Fruit fly (Drosophila melanogaster): ENCODE data around the gene Jon99Cii.

The Jon99Cii gene

dm6 chr3R:29894393-29894792 is 30.0 kb downstream of the Jon99Cii start (continued):
- TF ChIP-seq sob (GFP tag; IDR thresholded peaks at IDR 0.05) (peak; percentile 60), esg (GFP tag; conservative IDR thresholded peaks at IDR 0.05) (peak; percentile 35; the same call in 1 of the 2 replicates), CG7963 (GFP tag; IDR thresholded peaks at IDR 0.05; ENCODE audit: partially characterized antibody) (no peak), Nf-YC (tag; optimal IDR thresholded peaks at IDR 0.05) (peak; percentile 64), CG3281 (GFP tag; optimal IDR thresholded peaks at IDR 0.05) (peak; percentile 77), CG31441 (GFP tag; IDR thresholded peaks at IDR 0.05) (peak; percentile 76), schlank (tag; optimal IDR thresholded peaks at IDR 0.05) (peak; percentile 18), Dip2 (GFP tag; IDR thresholded peaks at IDR 0.05) (no peak), trh (GFP tag; optimal IDR thresholded peaks at IDR 0.05) (no peak), salm (tag; optimal IDR thresholded peaks at IDR 0.05) (peak; percentile 48), CG13894 (tag; optimal IDR thresholded peaks at IDR 0.05) (no peak), pnt (GFP tag; optimal IDR thresholded peaks at IDR 0.05) (peak; percentile 32), toy (GFP tag; IDR thresholded peaks at IDR 0.05) (0 out of 2 replicates have a peak, but pooled peaks have one; percentile 30), Atf3 (GFP tag; optimal IDR thresholded peaks at IDR 0.05) (no peak), H15 (GFP tag; IDR thresholded peaks at IDR 0.05) (peak; percentile 5; the same call in 1 of the 3 replicates), bowl (GFP tag; IDR thresholded peaks at IDR 0.05) (no peak), CG5180 (GFP tag; optimal IDR thresholded peaks at IDR 0.05) (peak; percentile 55), HmgZ (tag; optimal IDR thresholded peaks at IDR 0.05) (peak; percentile 23), CG16779 (GFP tag; IDR thresholded peaks at IDR 0.05) (no peak), B-H2 (GFP tag; optimal IDR thresholded peaks at IDR 0.05) (no peak), CG7357 (GFP tag; IDR thresholded peaks at IDR 0.05) (peak; percentile 65; the same call in 2 of the 3 replicates), TFAM (GFP tag; optimal IDR thresholded peaks at IDR 0.05) (no peak), YL-1 (GFP tag; optimal IDR thresholded peaks at IDR 0.05) (no peak), Ptx1 (GFP tag; IDR thresholded peaks at IDR 0.05) (peak; percentile 59), fd96Cb (tag; optimal IDR thresholded peaks at IDR 0.05) (peak; percentile 53), phol (tag; optimal IDR thresholded peaks at IDR 0.05) (peak; percentile 69), CG13287 (GFP tag; IDR thresholded peaks at IDR 0.05; ENCODE audit: partially characterized antibody) (no peak), CG7987 (GFP tag; optimal IDR thresholded peaks at IDR 0.05) (no peak), CG42726 (GFP tag; IDR thresholded peaks at IDR 0.05; ENCODE audit: partially characterized antibody) (no peak), Mad (GFP tag; optimal IDR thresholded peaks at IDR 0.05) (no peak), Ravus (GFP tag; IDR thresholded peaks at IDR 0.05) (peak; percentile 6; the same call in 1 of the 2 replicates), tap (tag; optimal IDR thresholded peaks at IDR 0.05) (peak; percentile 61), CG16815 (GFP tag; optimal IDR thresholded peaks at IDR 0.05) (no peak), tup (GFP tag; optimal IDR thresholded peaks at IDR 0.05) (no peak), CG1602 (GFP tag; optimal IDR thresholded peaks at IDR 0.05) (no peak), MTF-1 (GFP tag; optimal IDR thresholded peaks at IDR 0.05; ENCODE audit: borderline replicate concordance) (no peak), sima (GFP tag; optimal IDR thresholded peaks at IDR 0.05) (no peak), mam (GFP tag; optimal IDR thresholded peaks at IDR 0.05) (peak; percentile 51), Hr39 (optimal IDR thresholded peaks at IDR 0.05) (no peak), unc-4 (GFP tag; IDR thresholded peaks at IDR 0.05; ENCODE audit: partially characterized antibody) (no peak), Awh (GFP tag; IDR thresholded peaks at IDR 0.05) (0 out of 2 replicates have a peak, but pooled peaks have one; percentile 33), H2.0 (GFP tag; IDR thresholded peaks at IDR 0.05) (0 out of 2 replicates have a peak, but pooled peaks have one; percentile 5), CG13624 (GFP tag; optimal IDR thresholded peaks at IDR 0.05) (peak; percentile 55), grn (GFP tag; optimal IDR thresholded peaks at IDR 0.05) (no peak), bigmax (GFP tag; optimal IDR thresholded peaks at IDR 0.05) (no peak), CG30403 (GFP tag; optimal IDR thresholded peaks at IDR 0.05) (peak; percentile 61), Bteb2 (GFP tag; optimal IDR thresholded peaks at IDR 0.05) (peak; percentile 52), CG10462 (GFP tag; optimal IDR thresholded peaks at IDR 0.05) (no peak), vfl (GFP tag; optimal IDR thresholded peaks at IDR 0.05) (no peak), CG4820 (GFP tag; optimal IDR thresholded peaks at IDR 0.05) (peak; percentile 24), CG8089 (GFP tag; optimal IDR thresholded peaks at IDR 0.05) (no peak)
